Worm (Caenorhabditis elegans) whole organism, L4 larva: ENCODE results near the gene C50E10.1.

Experiments used
- D1046.2 ChIP-seq: fragments of 200-800 bp; sonication (Bioruptor generic); IDR thresholded peaks from 2 replicates; pipeline ENCODE4 v1.3.6; 2022; ENCODE audit warnings: missing genetic modification characterization, missing compliant biosample characterization
- F26F4.8 ChIP-seq: fragments of 200-800 bp; sonication (Bioruptor generic); conservative IDR thresholded peaks from 2 replicates; pipeline ENCODE4 v1.3.6; 2022; ENCODE audit warnings: missing genetic modification characterization, missing compliant biosample characterization
- F37D6.2 ChIP-seq: sonication (generic microtip); optimal IDR thresholded peaks from 2 replicates; lab custom pipeline; 2016; ENCODE audit warnings: mild to moderate bottlenecking, missing genetic modification characterization, missing compliant biosample characterization
- R02D3.7 ChIP-seq: fragments of 150-350 bp; sonication (generic microtip); optimal IDR thresholded peaks from 3 replicates; lab custom pipeline; 2014; ENCODE audit warnings: missing biosample characterization, missing genetic modification characterization
- T20F7.1 ChIP-seq: fragments of 200-800 bp; sonication (Bioruptor generic); optimal IDR thresholded peaks from 2 replicates; lab custom pipeline; 2018; ENCODE audit warnings: mild to moderate bottlenecking, missing genetic modification characterization, missing compliant biosample characterization
- T26A8.4 ChIP-seq: fragments of 200-800 bp; sonication (Bioruptor generic); IDR thresholded peaks from 2 replicates; pipeline ENCODE4 v1.3.6; 2022; ENCODE audit warnings: missing genetic modification characterization, missing compliant biosample characterization
- Y48G9A.11 ChIP-seq: fragments of 200-800 bp; sonication (Bioruptor generic); IDR thresholded peaks from 2 replicates; pipeline ENCODE4 v1.3.6; 2022; ENCODE audit warnings: missing genetic modification reagents, missing genetic modification characterization, missing compliant biosample characterization
- Y75B8A.6 ChIP-seq: fragments of 200-800 bp; sonication (Bioruptor generic); IDR thresholded peaks from 2 replicates; pipeline ENCODE4 v1.3.6; 2022; ENCODE audit warnings: missing genetic modification reagents, missing genetic modification characterization, missing compliant biosample characterization
- ZK546.5 ChIP-seq, 2 experiments: sonication (generic microtip); optimal IDR thresholded peaks; 2 replicates each; lab custom pipeline; 2017; ENCODE audit warnings: missing biosample characterization in 2 of 2, missing genetic modification characterization in 2 of 2
- attf-4 ChIP-seq: sonication (generic microtip); optimal IDR thresholded peaks from 3 replicates; lab custom pipeline; 2017; ENCODE audit warnings: missing biosample characterization, missing genetic modification characterization
- ceh-28 ChIP-seq: fragments of 150-350 bp; optimal IDR thresholded peaks from 2 replicates; lab custom pipeline; 2014; ENCODE audit warnings: missing biosample characterization, missing genetic modification reagents, missing genetic modification characterization
- ceh-32 ChIP-seq: sonication (generic microtip); optimal IDR thresholded peaks from 2 replicates; lab custom pipeline; 2016; ENCODE audit warnings: mild to moderate bottlenecking, missing genetic modification characterization, missing compliant biosample characterization; ENCODE audit not compliant: poor library complexity
- ceh-44 ChIP-seq: fragments of 200-800 bp; sonication (Bioruptor generic); IDR thresholded peaks from 2 replicates; pipeline ENCODE4 v1.3.6; 2022; ENCODE audit warnings: missing genetic modification reagents, missing genetic modification characterization, missing compliant biosample characterization
- ceh-62 ChIP-seq: sonication (generic microtip); optimal IDR thresholded peaks from 2 replicates; lab custom pipeline; 2017; ENCODE audit warnings: missing biosample characterization, missing genetic modification characterization
- cey-2 ChIP-seq: sonication (generic microtip); optimal IDR thresholded peaks from 3 replicates; lab custom pipeline; 2017; ENCODE audit warnings: missing genetic modification characterization, mild to moderate bottlenecking, missing compliant biosample characterization, antibody characterized with exemption, borderline replicate concordance; ENCODE audit not compliant: insufficient read depth
- daf-12 ChIP-seq: fragments of 150-350 bp; optimal IDR thresholded peaks from 2 replicates; lab custom pipeline; 2014; ENCODE audit warnings: missing biosample characterization, missing genetic modification reagents, missing genetic modification characterization
- dmd-8 ChIP-seq: fragments of 200-800 bp; sonication (Bioruptor generic); IDR thresholded peaks from 2 replicates; pipeline ENCODE4 v1.3.6; 2022; ENCODE audit warnings: missing genetic modification characterization, missing compliant biosample characterization
- dve-1 ChIP-seq: sonication (generic microtip); optimal IDR thresholded peaks from 2 replicates; lab custom pipeline; 2017; ENCODE audit warnings: antibody characterized with exemption, mild to moderate bottlenecking, missing genetic modification characterization, missing compliant biosample characterization; ENCODE audit not compliant: insufficient read depth
- egl-27 ChIP-seq: sonication (generic microtip); optimal IDR thresholded peaks from 3 replicates; lab custom pipeline; 2017; ENCODE audit warnings: missing biosample characterization, missing genetic modification reagents, missing genetic modification characterization
- fkh-10 ChIP-seq: fragments of 150-350 bp; optimal IDR thresholded peaks from 2 replicates; lab custom pipeline; 2014; ENCODE audit warnings: missing biosample characterization, missing genetic modification reagents, missing genetic modification characterization
- fos-1 ChIP-seq: fragments of 150-350 bp; optimal IDR thresholded peaks from 2 replicates; lab custom pipeline; 2014; ENCODE audit warnings: missing biosample characterization, missing genetic modification characterization
- hlh-11 ChIP-seq: fragments of 200-800 bp; sonication (Bioruptor generic); optimal IDR thresholded peaks from 2 replicates; lab custom pipeline; 2018; ENCODE audit warnings: mild to moderate bottlenecking, missing genetic modification characterization, missing compliant biosample characterization
- jun-1 ChIP-seq: fragments of 150-350 bp; optimal IDR thresholded peaks from 2 replicates; lab custom pipeline; 2014; ENCODE audit warnings: missing biosample characterization, missing genetic modification reagents, missing genetic modification characterization
- lin-29 ChIP-seq: fragments of 200-800 bp; sonication (Bioruptor generic); IDR thresholded peaks from 2 replicates; pipeline ENCODE4 v1.3.6; 2022; ENCODE audit warnings: missing genetic modification reagents, missing genetic modification characterization, missing compliant biosample characterization
- lin-38 ChIP-seq: fragments of 200-800 bp; sonication (Bioruptor generic); IDR thresholded peaks from 2 replicates; pipeline ENCODE4 v1.3.6; 2022; ENCODE audit warnings: missing genetic modification reagents, missing genetic modification characterization, missing compliant biosample characterization
- lsy-2 ChIP-seq, 2 experiments: fragments of 150-350 bp in 1 of 2; sonication (generic microtip) in 1 of 2; optimal IDR thresholded peaks; 2 replicates each; lab custom pipeline; 2014 to 2017; ENCODE audit warnings: missing biosample characterization in 2 of 2, missing genetic modification characterization in 2 of 2
- madf-5 ChIP-seq, 2 experiments: fragments of 200-800 bp; sonication (Bioruptor generic); IDR thresholded peaks; 2 replicates each; pipeline ENCODE4 v1.3.6; 2022; ENCODE audit warnings: missing compliant biosample characterization in 2 of 2, missing genetic modification characterization in 2 of 2
- mep-1 ChIP-seq: fragments of 150-350 bp; sonication (generic microtip); optimal IDR thresholded peaks from 3 replicates; lab custom pipeline; 2014; ENCODE audit warnings: missing biosample characterization, missing genetic modification characterization
- mes-2 ChIP-seq: sonication (generic microtip); optimal IDR thresholded peaks from 2 replicates; lab custom pipeline; 2016; ENCODE audit warnings: missing genotype, mild to moderate bottlenecking, missing genetic modification characterization, missing compliant biosample characterization; ENCODE audit not compliant: poor library complexity, severe bottlenecking
- nhr-10 ChIP-seq: fragments of 150-350 bp; optimal IDR thresholded peaks from 2 replicates; lab custom pipeline; 2014; ENCODE audit warnings: missing biosample characterization, missing genetic modification characterization
- nhr-237 ChIP-seq: sonication (generic microtip); optimal IDR thresholded peaks from 2 replicates; lab custom pipeline; 2017; ENCODE audit warnings: missing biosample characterization, missing genetic modification characterization
- nhr-41 ChIP-seq: fragments of 200-800 bp; sonication (Bioruptor generic); IDR thresholded peaks from 2 replicates; pipeline ENCODE4 v1.3.6; 2022; ENCODE audit warnings: missing genetic modification reagents, missing genetic modification characterization, missing compliant biosample characterization
- nhr-42 ChIP-seq: fragments of 200-800 bp; sonication (Bioruptor generic); IDR thresholded peaks from 2 replicates; pipeline ENCODE4 v1.3.6; 2022; ENCODE audit warnings: missing genetic modification characterization, missing compliant biosample characterization
- nhr-48 ChIP-seq: sonication (generic microtip); optimal IDR thresholded peaks from 2 replicates; lab custom pipeline; 2016; ENCODE audit warnings: mild to moderate bottlenecking, missing genetic modification characterization, missing compliant biosample characterization
- nhr-6 ChIP-seq: fragments of 150-350 bp; optimal IDR thresholded peaks from 2 replicates; lab custom pipeline; 2014; ENCODE audit warnings: missing biosample characterization, missing genetic modification characterization
- pha-4 ChIP-seq, 2 experiments: fragments of 150-350 bp in 1 of 2; fragments of 200-800 bp in 1 of 2; sonication (Bioruptor generic) in 1 of 2; IDR thresholded peaks in 1 of 2; optimal IDR thresholded peaks in 1 of 2; 2 replicates each; pipeline versions ENCODE4 v1.3.6 to Lab custom; 2014 to 2022; ENCODE audit warnings: missing genetic modification characterization in 2 of 2, missing genetic modification reagents in 2 of 2, missing biosample characterization in 1 of 2, missing compliant biosample characterization in 1 of 2
- php-3 ChIP-seq: fragments of 200-800 bp; sonication (Bioruptor generic); IDR thresholded peaks from 2 replicates; pipeline ENCODE4 v1.3.6; 2022; ENCODE audit warnings: missing genetic modification reagents, missing genetic modification characterization, missing compliant biosample characterization
- rbr-2 ChIP-seq: sonication (generic microtip); optimal IDR thresholded peaks from 2 replicates; lab custom pipeline; 2016; ENCODE audit warnings: missing genotype, missing genetic modification characterization, missing compliant biosample characterization
- set-16 ChIP-seq: fragments of 200-800 bp; sonication (Bioruptor generic); IDR thresholded peaks from 2 replicates; pipeline ENCODE4 v1.3.6; 2022; ENCODE audit warnings: missing genetic modification reagents, missing genetic modification characterization, missing compliant biosample characterization
- tag-97 ChIP-seq: fragments of 200-800 bp; sonication (Bioruptor generic); IDR thresholded peaks from 2 replicates; pipeline ENCODE4 v1.3.6; 2022; ENCODE audit warnings: missing genetic modification characterization, missing compliant biosample characterization
- unc-130 ChIP-seq: sonication (generic microtip); optimal IDR thresholded peaks from 2 replicates; lab custom pipeline; 2016; ENCODE audit warnings: missing genetic modification reagents, missing genetic modification characterization, missing compliant biosample characterization
- unc-62 ChIP-seq, 3 experiments: fragments of 150-350 bp in 1 of 3; sonication (generic microtip); optimal IDR thresholded peaks in 2 of 3; peaks in 1 of 3; 1 replicate in 1 of 3; 2 replicates in 2 of 3; lab custom pipeline; 2014 to 2017; ENCODE audit warnings: missing biosample characterization in 3 of 3, missing genetic modification characterization in 3 of 3, missing genetic modification reagents in 3 of 3, missing genotype in 1 of 3
- zag-1 ChIP-seq: fragments of 150-350 bp; optimal IDR thresholded peaks from 2 replicates; lab custom pipeline; 2014; ENCODE audit warnings: missing biosample characterization, missing genetic modification characterization
- zfp-3 ChIP-seq: fragments of 200-800 bp; sonication (Bioruptor generic); conservative IDR thresholded peaks from 2 replicates; pipeline ENCODE4 v1.3.6; 2022; ENCODE audit warnings: missing genetic modification reagents, missing genetic modification characterization, missing compliant biosample characterization

Gene C50E10.1

ce11 chrII:12341566-12342223 is 39.4 kb upstream of the C50E10.1 start (continued):
- TF ChIP-seq madf-5 (GFP tag; IDR thresholded peaks at IDR 0.05; lab: Robert Waterston, UW): no peak
- no peak for TF ChIP-seq ZK546.5 (tag; optimal IDR thresholded peaks at IDR 0.05; lab: Kevin White, UChicago)
- no peak for TF ChIP-seq Y48G9A.11 (GFP tag; lab: Robert Waterston, UW)
- no peak for TF ChIP-seq daf-12 (tag; lab: Kevin White, UChicago)
- TF ChIP-seq ceh-32: no peak
- TF ChIP-seq unc-62 (GFP tag; optimal IDR thresholded peaks at IDR 0.05 in 1 of 2; lab: Kevin White, UChicago): no peak
- TF ChIP-seq unc-62 (tag; optimal IDR thresholded peaks at IDR 0.05; lab: Kevin White, UChicago): no peak
- no peak for TF ChIP-seq jun-1 (tag; lab: Kevin White, UChicago)

- TF ChIP-seq T26A8.4 (GFP tag; lab: Robert Waterston, UW) (no peak), nhr-48 (tag; lab: Kevin White, UChicago) (no peak), nhr-42 (GFP tag; lab: Robert Waterston, UW) (no peak), R02D3.7 (tag; lab: Kevin White, UChicago) (no peak), nhr-41 (GFP tag; lab: Robert Waterston, UW) (no peak)
Measured at ce11 chrII:12339644-12340043, 37.4 kb upstream of the C50E10.1 start, which contains the start of gene sop-2. sop-2 (plus strand) TSS chrII:12339944.

ce11 chrII:12339152-12339551 is 36.9 kb upstream of the C50E10.1 start:
- TF ChIP-seq T20F7.1 (GFP tag; lab: Kevin White, UChicago) (no peak), nhr-10 (tag; lab: Kevin White, UChicago) (no peak), zag-1 (tag; lab: Kevin White, UChicago) (no peak), hlh-11 (tag; lab: Kevin White, UChicago) (no peak), D1046.2 (GFP tag; lab: Robert Waterston, UW) (no peak), ceh-62 (tag; lab: Kevin White, UChicago) (no peak), F26F4.8 (GFP tag; lab: Robert Waterston, UW) (no peak), rbr-2 (tag; lab: Kevin White, UChicago) (peak; percentile 57), dve-1 (tag; lab: Kevin White, UChicago) (peak; percentile 71), egl-27 (tag; lab: Kevin White, UChicago) (no peak), ceh-32 (no peak), nhr-237 (tag; lab: Kevin White, UChicago) (no peak), lin-38 (peak; percentile 30; the same call in 1 of the 2 replicates), unc-130 (GFP tag; lab: Kevin White, UChicago) (no peak), lsy-2 (tag; optimal IDR thresholded peaks at IDR 0.05; lab: Kevin White, UChicago) (peak; percentile 65 to 94), jun-1 (tag; lab: Kevin White, UChicago) (no peak), nhr-41 (GFP tag; lab: Robert Waterston, UW) (no peak), F37D6.2 (no peak), mes-2 (tag; lab: Kevin White, UChicago) (no peak), unc-62 (GFP tag; optimal IDR thresholded peaks at IDR 0.05 in 1 of 2; lab: Kevin White, UChicago) (no peak), unc-62 (tag; optimal IDR thresholded peaks at IDR 0.05; lab: Kevin White, UChicago) (no peak), cey-2 (tag; lab: Kevin White, UChicago) (no peak), fkh-10 (GFP tag; lab: Kevin White, UChicago) (no peak), madf-5 (GFP tag; IDR thresholded peaks at IDR 0.05; lab: Robert Waterston, UW) (0 out of 4 replicates have a peak, but pooled peaks of 1 of the 2 experiments have one; percentile 17), ceh-28 (tag; lab: Kevin White, UChicago) (peak; percentile 46), Y48G9A.11 (GFP tag; lab: Robert Waterston, UW) (no peak), zfp-3 (GFP tag; lab: Robert Waterston, UW) (no peak), nhr-6 (peak; percentile 43), lin-29 (no peak), set-16 (GFP tag; lab: Robert Waterston, UW) (no peak), pha-4 (GFP tag; IDR thresholded peaks at IDR 0.05; lab: Robert Waterston, UW) (no peak), pha-4 (tag; optimal IDR thresholded peaks at IDR 0.05; lab: Kevin White, UChicago) (no peak), attf-4 (tag; lab: Kevin White, UChicago) (no peak), tag-97 (no peak), fos-1 (no peak), php-3 (GFP tag; lab: Robert Waterston, UW) (no peak), mep-1 (tag; lab: Kevin White, UChicago) (peak; percentile 78), ceh-44 (GFP tag; lab: Robert Waterston, UW) (no peak), Y75B8A.6 (GFP tag; lab: Robert Waterston, UW) (no peak), dmd-8 (GFP tag; lab: Robert Waterston, UW) (no peak)
